Worm (Caenorhabditis elegans) whole organism, early embryonic: ENCODE data around the gene C17A2.3.
A peak's percentile ranks its signal among the peaks of the same experiment; 100 is the strongest.

ENCODE experiments used
- B0310.2 ChIP-seq: sonication (generic microtip); optimal IDR thresholded peaks from 2 replicates; lab custom pipeline; 2016; ENCODE audit warnings: mild to moderate bottlenecking, missing genetic modification characterization, missing compliant biosample characterization
- F13C5.2 ChIP-seq: sonication (generic microtip); optimal IDR thresholded peaks from 2 replicates; lab custom pipeline; 2017; ENCODE audit warnings: mild to moderate bottlenecking, missing genetic modification characterization, inconsistent platforms, missing compliant biosample characterization
- aly-1 ChIP-seq: sonication (generic microtip); optimal IDR thresholded peaks from 2 replicates; lab custom pipeline; 2016; ENCODE audit warnings: missing genetic modification characterization, missing compliant biosample characterization
- ama-1 ChIP-seq: fragments of 150-350 bp; optimal IDR thresholded peaks from 2 replicates; lab custom pipeline; 2014
- ceh-13 ChIP-seq: fragments of 200-800 bp; sonication (Bioruptor generic); optimal IDR thresholded peaks from 2 replicates; lab custom pipeline; 2018; ENCODE audit warnings: mild to moderate bottlenecking, missing genetic modification characterization, missing compliant biosample characterization
- ceh-36 ChIP-seq: sonication (generic microtip); optimal IDR thresholded peaks from 2 replicates; lab custom pipeline; 2016; ENCODE audit warnings: missing genetic modification characterization, inconsistent platforms, missing compliant biosample characterization
- ets-7 ChIP-seq: sonication (generic microtip); optimal IDR thresholded peaks from 2 replicates; lab custom pipeline; 2016; ENCODE audit warnings: missing genotype, missing genetic modification characterization, missing compliant biosample characterization
- flt-1 ChIP-seq: fragments of 200-800 bp; sonication (Bioruptor generic); IDR thresholded peaks from 2 replicates; pipeline ENCODE4 v1.3.6; 2022; ENCODE audit warnings: missing genetic modification characterization, missing compliant biosample characterization
- hmbx-1 ChIP-seq: sonication (generic microtip); optimal IDR thresholded peaks from 2 replicates; lab custom pipeline; 2016; ENCODE audit warnings: mild to moderate bottlenecking, missing genetic modification characterization, missing compliant biosample characterization
- hmg-4 ChIP-seq: fragments of 200-800 bp; sonication (Bioruptor generic); optimal IDR thresholded peaks from 2 replicates; lab custom pipeline; 2018; ENCODE audit warnings: mild to moderate bottlenecking, missing genetic modification characterization, missing compliant biosample characterization
- hnd-1 ChIP-seq: sonication (generic microtip); optimal IDR thresholded peaks from 2 replicates; lab custom pipeline; 2016; ENCODE audit warnings: missing genetic modification characterization, missing compliant biosample characterization
- pes-1 ChIP-seq: fragments of 200-800 bp; sonication (Bioruptor generic); IDR thresholded peaks from 2 replicates; pipeline ENCODE4 v1.3.6; 2022; ENCODE audit warnings: missing genetic modification reagents, missing genetic modification characterization, missing compliant biosample characterization
- scrt-1 ChIP-seq: fragments of 200-800 bp; sonication (Bioruptor generic); IDR thresholded peaks from 2 replicates; pipeline ENCODE4 v1.3.6; 2022; ENCODE audit warnings: missing genetic modification characterization, missing compliant biosample characterization
- sea-1 ChIP-seq: fragments of 200-800 bp; sonication (Bioruptor generic); conservative IDR thresholded peaks from 2 replicates; pipeline ENCODE4 v1.3.6; 2022; ENCODE audit warnings: missing genetic modification characterization, missing compliant biosample characterization
- tbx-11 ChIP-seq: fragments of 200-800 bp; sonication (Bioruptor generic); IDR thresholded peaks from 2 replicates; pipeline ENCODE4 v1.3.6; 2022; ENCODE audit warnings: missing genetic modification characterization, missing compliant biosample characterization
- tbx-37 ChIP-seq: fragments of 200-800 bp; sonication (Bioruptor generic); conservative IDR thresholded peaks from 2 replicates; pipeline ENCODE4 v1.3.6; 2022; ENCODE audit warnings: missing genetic modification reagents, missing genetic modification characterization, missing compliant biosample characterization
- tra-4 ChIP-seq: sonication (generic microtip); optimal IDR thresholded peaks from 2 replicates; lab custom pipeline; 2017; ENCODE audit warnings: missing genetic modification characterization, missing compliant biosample characterization

C17A2.3 gene

DNA sequence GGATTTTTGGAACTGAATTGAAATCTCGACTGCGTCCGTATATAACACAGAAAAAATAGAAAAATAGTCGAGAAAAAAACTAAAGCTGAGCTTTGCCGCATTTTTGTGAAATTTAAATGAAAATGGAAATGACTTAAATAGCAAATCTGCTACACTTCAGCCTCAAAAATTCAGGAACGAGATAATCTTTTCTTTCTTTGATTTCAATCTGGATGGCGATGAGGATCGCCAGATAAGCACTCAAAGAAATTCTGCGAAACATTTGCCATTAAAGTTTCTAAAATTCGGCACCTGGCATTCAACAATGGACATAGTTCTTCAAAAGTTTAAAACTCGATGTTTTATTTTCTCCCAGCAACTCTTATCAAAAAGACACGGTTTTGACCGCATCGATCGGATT lies at the start of gene C17A2.3, which contains the start of gene C17A2.7:
Gene C17A2.3, plus strand, starts transcription at position 305 of the 400 bp plus-strand sequence.
Gene C17A2.7, minus strand, starts transcription at position 101 of the 400 bp plus-strand sequence.
- TF ChIP-seq tbx-11 (GFP tag; lab: Robert Waterston, UW) (no peak), tra-4 (tag; lab: Kevin White, UChicago) (no peak), B0310.2 (no peak), scrt-1 (GFP tag; lab: Robert Waterston, UW) (no peak), ceh-13 (GFP tag; lab: Kevin White, UChicago) (no peak), F13C5.2 (tag; lab: Kevin White, UChicago) (no peak), tbx-37 (GFP tag; lab: Robert Waterston, UW) (no peak), flt-1 (GFP tag; lab: Robert Waterston, UW) (no peak), sea-1 (no peak), hmg-4 (GFP tag; lab: Kevin White, UChicago) (no peak), ama-1 (no peak), hnd-1 (tag; lab: Kevin White, UChicago) (no peak), ets-7 (tag; lab: Kevin White, UChicago) (no peak), hmbx-1 (tag; lab: Kevin White, UChicago) (no peak)

- TF ChIP-seq sea-1 (no peak), flt-1 (GFP tag; lab: Robert Waterston, UW) (no peak), tbx-37 (GFP tag; lab: Robert Waterston, UW) (no peak), ets-7 (tag; lab: Kevin White, UChicago) (no peak), hmbx-1 (tag; lab: Kevin White, UChicago) (no peak), hnd-1 (tag; lab: Kevin White, UChicago) (no peak), aly-1 (tag; lab: Kevin White, UChicago) (no peak), hmg-4 (GFP tag; lab: Kevin White, UChicago) (no peak), scrt-1 (GFP tag; lab: Robert Waterston, UW) (no peak), ceh-13 (GFP tag; lab: Kevin White, UChicago) (no peak), ama-1 (no peak), F13C5.2 (tag; lab: Kevin White, UChicago) (no peak)
Measured at ce11 chrII:3795323-3795722, 48.1 kb upstream of the C17A2.3 start, which contains the start of gene Y8A9A.2. Y8A9A.2 (plus strand) TSS chrII:3795623.

ce11 chrII:3803219-3803618 lies 40.2 kb upstream of the C17A2.3 start, which contains the start of gene ins-32:
ins-32 (minus strand) TSS chrII:3803319.
- TF ChIP-seq tra-4 (tag; lab: Kevin White, UChicago) (no peak), aly-1 (tag; lab: Kevin White, UChicago) (no peak), sea-1 (no peak), pes-1 (no peak), ama-1 (no peak), tbx-37 (GFP tag; lab: Robert Waterston, UW) (no peak), flt-1 (GFP tag; lab: Robert Waterston, UW) (no peak), tbx-11 (GFP tag; lab: Robert Waterston, UW) (no peak), F13C5.2 (tag; lab: Kevin White, UChicago) (no peak), ets-7 (tag; lab: Kevin White, UChicago) (no peak), scrt-1 (GFP tag; lab: Robert Waterston, UW) (no peak), hnd-1 (tag; lab: Kevin White, UChicago) (no peak), hmbx-1 (tag; lab: Kevin White, UChicago) (no peak), ceh-36 (no peak), ceh-13 (GFP tag; lab: Kevin White, UChicago) (no peak), B0310.2 (no peak), hmg-4 (GFP tag; lab: Kevin White, UChicago) (no peak)

DNA sequence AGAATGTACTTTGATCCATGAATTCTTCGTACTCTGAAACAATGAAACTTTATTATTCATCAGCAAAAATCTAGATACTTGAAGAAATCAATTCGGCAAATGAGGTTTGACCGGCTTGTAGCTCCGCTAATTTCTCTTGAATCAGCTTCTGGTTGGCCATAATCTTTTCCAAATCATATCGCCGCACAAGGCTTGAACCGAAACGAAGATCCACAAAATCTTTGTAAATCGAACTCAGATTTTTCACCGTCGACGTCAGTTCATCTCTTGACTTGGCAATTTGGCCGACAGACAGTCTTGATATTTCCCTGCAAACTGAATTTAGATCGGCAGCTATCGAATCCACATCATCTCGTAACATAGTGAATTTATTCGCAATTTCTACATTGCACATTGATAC lies 37.9 kb upstream of the C17A2.3 start:
- TF ChIP-seq B0310.2 (no peak), sea-1 (no peak), tra-4 (tag; lab: Kevin White, UChicago) (no peak), ceh-13 (GFP tag; lab: Kevin White, UChicago) (no peak), ceh-36 (no peak), hmbx-1 (tag; lab: Kevin White, UChicago) (no peak), F13C5.2 (tag; lab: Kevin White, UChicago) (no peak), tbx-37 (GFP tag; lab: Robert Waterston, UW) (no peak), hnd-1 (tag; lab: Kevin White, UChicago) (no peak), ama-1 (no peak)

DNA sequence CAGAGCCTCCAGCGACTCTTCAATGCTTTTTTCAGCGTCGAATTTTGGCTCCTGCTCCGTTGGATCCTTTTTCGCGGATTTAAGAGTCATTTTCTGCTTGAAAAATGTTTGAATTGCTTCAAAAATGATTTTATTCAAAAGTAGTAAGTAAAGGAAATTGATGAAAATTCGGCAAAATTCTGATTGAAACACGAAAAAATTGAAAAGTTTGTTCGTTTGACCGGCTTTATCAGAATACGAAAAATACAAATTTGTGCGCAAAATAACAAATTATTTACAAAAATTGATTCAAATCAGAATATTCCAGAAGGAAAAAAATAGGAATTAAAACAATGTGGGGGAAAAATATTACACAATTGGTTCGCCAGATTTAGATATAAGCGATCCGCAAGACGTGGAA lies 36.4 kb upstream of the C17A2.3 start, which contains the start of gene F54D10.4:
Gene F54D10.4, minus strand, starts transcription at position 101 of the 400 bp plus-strand sequence.
- TF ChIP-seq ets-7 (tag; lab: Kevin White, UChicago) (no peak), B0310.2 (no peak), sea-1 (no peak), tbx-37 (GFP tag; lab: Robert Waterston, UW) (no peak), ceh-36 (no peak), hmbx-1 (tag; lab: Kevin White, UChicago) (no peak), flt-1 (GFP tag; lab: Robert Waterston, UW) (no peak), ama-1 (no peak)

DNA sequence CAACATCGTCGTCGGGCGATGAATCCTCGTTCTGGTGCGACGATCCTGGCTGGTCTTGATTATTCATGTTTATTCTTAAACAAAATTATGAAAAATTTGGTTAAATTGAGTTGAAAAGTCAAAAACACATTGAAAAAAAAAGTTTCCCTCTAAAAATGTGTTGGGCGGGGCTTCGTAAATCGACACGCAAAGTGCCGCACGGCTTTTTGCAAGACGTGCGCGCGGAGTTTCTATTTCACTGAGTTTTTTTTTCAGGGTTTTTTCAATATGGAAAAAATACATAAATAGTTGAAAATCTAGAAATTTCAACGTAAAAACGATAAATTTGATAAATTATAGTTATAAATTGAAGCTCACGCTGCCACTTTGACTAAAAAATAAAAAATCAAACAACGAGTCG lies 35.3 kb upstream of the C17A2.3 start, which contains the start of gene F54D10.5:
Gene F54D10.5, minus strand, starts transcription at position 74 of the 400 bp plus-strand sequence.
- TF ChIP-seq flt-1 (GFP tag; lab: Robert Waterston, UW): peak; percentile 14; the same call in 1 of the 2 replicates
- TF ChIP-seq F13C5.2 (tag; lab: Kevin White, UChicago): peak; percentile 45
- TF ChIP-seq pes-1: peak; percentile 29; the same call in 1 of the 2 replicates
- no peak for TF ChIP-seq scrt-1 (GFP tag; lab: Robert Waterston, UW)

DNA sequence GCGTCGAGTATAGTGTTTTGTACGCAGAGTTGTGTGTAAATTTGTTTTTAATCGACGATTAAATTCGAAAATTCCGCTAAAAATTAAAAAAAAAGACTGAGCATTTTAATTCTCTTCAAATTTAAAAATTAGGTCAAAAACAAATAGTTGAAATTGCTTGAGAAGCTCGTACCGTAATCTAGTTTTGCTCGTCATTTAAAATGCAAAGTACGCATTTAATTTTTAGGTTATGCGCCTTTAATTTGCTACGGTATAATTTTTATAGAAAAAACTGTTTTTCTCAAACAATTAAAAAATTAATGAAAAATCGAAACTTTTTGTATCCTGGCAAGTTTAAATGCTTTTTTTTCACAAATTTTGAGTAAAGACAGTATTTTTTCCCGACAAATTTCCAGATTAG lies 34.8 kb upstream of the C17A2.3 start:
- no peak for TF ChIP-seq scrt-1 (GFP tag; lab: Robert Waterston, UW)
- no peak for TF ChIP-seq aly-1 (tag; lab: Kevin White, UChicago)
- TF ChIP-seq hmg-4 (GFP tag; lab: Kevin White, UChicago): no peak
- TF ChIP-seq hmbx-1 (tag; lab: Kevin White, UChicago): no peak
- TF ChIP-seq ets-7 (tag; lab: Kevin White, UChicago): no peak
- TF ChIP-seq ceh-36: no peak
- TF ChIP-seq flt-1 (GFP tag; lab: Robert Waterston, UW): no peak
- TF ChIP-seq tra-4 (tag; lab: Kevin White, UChicago): no peak
- TF ChIP-seq tbx-11 (GFP tag; lab: Robert Waterston, UW): no peak
- TF ChIP-seq hnd-1 (tag; lab: Kevin White, UChicago): no peak
- no peak for TF ChIP-seq B0310.2
- no peak for TF ChIP-seq tbx-37 (GFP tag; lab: Robert Waterston, UW)
- TF ChIP-seq ama-1: no peak
